Worm (Caenorhabditis elegans) whole organism, early embryonic: Measurements from ENCODE around the gene lipl-4.

Source experiments
- ama-1 ChIP-seq: fragments of 150-350 bp; optimal IDR thresholded peaks from 2 replicates; lab custom pipeline; 2014
- ceh-36 ChIP-seq: sonication (generic microtip); optimal IDR thresholded peaks from 2 replicates; lab custom pipeline; 2016; ENCODE audit warnings: missing genetic modification characterization, inconsistent platforms, missing compliant biosample characterization
- ets-7 ChIP-seq: sonication (generic microtip); optimal IDR thresholded peaks from 2 replicates; lab custom pipeline; 2016; ENCODE audit warnings: missing genotype, missing genetic modification characterization, missing compliant biosample characterization
- flt-1 ChIP-seq: fragments of 200-800 bp; sonication (Bioruptor generic); IDR thresholded peaks from 2 replicates; pipeline ENCODE4 v1.3.6; 2022; ENCODE audit warnings: missing genetic modification characterization, missing compliant biosample characterization
- hmbx-1 ChIP-seq: sonication (generic microtip); optimal IDR thresholded peaks from 2 replicates; lab custom pipeline; 2016; ENCODE audit warnings: mild to moderate bottlenecking, missing genetic modification characterization, missing compliant biosample characterization
- hmg-4 ChIP-seq: fragments of 200-800 bp; sonication (Bioruptor generic); optimal IDR thresholded peaks from 2 replicates; lab custom pipeline; 2018; ENCODE audit warnings: mild to moderate bottlenecking, missing genetic modification characterization, missing compliant biosample characterization
- hnd-1 ChIP-seq: sonication (generic microtip); optimal IDR thresholded peaks from 2 replicates; lab custom pipeline; 2016; ENCODE audit warnings: missing genetic modification characterization, missing compliant biosample characterization
- pes-1 ChIP-seq: fragments of 200-800 bp; sonication (Bioruptor generic); IDR thresholded peaks from 2 replicates; pipeline ENCODE4 v1.3.6; 2022; ENCODE audit warnings: missing genetic modification reagents, missing genetic modification characterization, missing compliant biosample characterization
- sea-1 ChIP-seq: fragments of 200-800 bp; sonication (Bioruptor generic); conservative IDR thresholded peaks from 2 replicates; pipeline ENCODE4 v1.3.6; 2022; ENCODE audit warnings: missing genetic modification characterization, missing compliant biosample characterization
- tbx-11 ChIP-seq: fragments of 200-800 bp; sonication (Bioruptor generic); IDR thresholded peaks from 2 replicates; pipeline ENCODE4 v1.3.6; 2022; ENCODE audit warnings: missing genetic modification characterization, missing compliant biosample characterization

DNA sequence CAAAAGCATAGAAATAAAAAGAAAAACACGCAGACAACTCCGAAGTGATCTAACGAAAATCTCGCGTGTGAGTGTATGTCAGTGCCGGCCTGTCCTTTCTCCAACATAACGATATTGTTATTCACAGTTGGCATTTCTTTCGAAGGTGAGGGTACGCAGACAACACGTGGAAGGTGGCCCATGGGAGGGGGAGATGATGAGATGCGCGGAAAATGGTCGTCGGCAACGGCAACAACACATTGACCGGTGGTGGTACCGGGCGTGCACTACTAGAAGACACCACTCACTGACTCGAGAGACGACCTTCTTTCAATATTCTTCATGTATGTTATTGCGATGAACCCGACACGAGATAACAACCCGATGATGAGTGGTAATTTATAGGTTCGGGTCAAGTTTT lies 5.0 kb upstream of the lipl-4 start:
- TF ChIP-seq pes-1 (no peak), ama-1 (no peak), hmg-4 (GFP tag; lab: Kevin White, UChicago) (peak; percentile 35), ets-7 (tag; lab: Kevin White, UChicago) (no peak), hmbx-1 (tag; lab: Kevin White, UChicago) (no peak), ceh-36 (tag; lab: Kevin White, UChicago) (no peak), flt-1 (GFP tag; lab: Robert Waterston, UW) (no peak), sea-1 (GFP tag; lab: Robert Waterston, UW) (no peak), hnd-1 (tag; lab: Kevin White, UChicago) (no peak), tbx-11 (GFP tag; lab: Robert Waterston, UW) (no peak)
